Fruit fly (Drosophila melanogaster): ENCODE results near the gene Myc.
A peak's percentile ranks its signal among the peaks of the same experiment; 100 is the strongest.

Myc gene

DNA sequence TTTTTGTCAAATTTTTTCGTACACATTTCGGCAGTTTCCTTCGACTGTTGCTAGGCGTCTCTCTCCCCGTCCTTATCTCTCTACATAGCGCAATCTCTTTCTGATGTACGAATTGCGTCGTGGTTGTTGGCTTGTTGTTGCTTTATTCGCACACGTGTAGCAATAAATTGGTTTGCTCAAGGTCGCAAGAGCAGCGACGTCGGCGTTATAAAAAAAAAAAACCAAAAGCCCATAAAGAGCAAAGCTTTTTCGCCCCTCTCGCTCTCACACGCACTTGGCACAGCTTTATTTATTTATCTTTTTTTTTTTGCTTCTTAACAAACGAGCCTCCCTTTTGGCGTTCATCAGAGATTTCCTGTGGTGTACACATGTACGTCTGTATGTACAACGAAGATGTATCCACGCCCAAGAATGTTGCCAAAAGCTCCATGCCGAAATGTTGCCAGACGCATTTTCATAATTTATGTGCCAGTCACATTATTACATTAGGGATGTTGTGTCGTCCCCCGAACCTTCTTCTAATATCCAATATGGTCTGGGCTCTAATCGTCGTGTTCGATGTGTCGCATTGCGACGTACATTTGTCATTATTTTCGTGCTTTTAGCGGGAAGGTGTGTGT lies 6.5 kb downstream of the Myc start:
- TF ChIP-seq CG17801 (GFP tag; optimal IDR thresholded peaks at IDR 0.05; ENCODE audit: partially characterized antibody), result no peak

DNA sequence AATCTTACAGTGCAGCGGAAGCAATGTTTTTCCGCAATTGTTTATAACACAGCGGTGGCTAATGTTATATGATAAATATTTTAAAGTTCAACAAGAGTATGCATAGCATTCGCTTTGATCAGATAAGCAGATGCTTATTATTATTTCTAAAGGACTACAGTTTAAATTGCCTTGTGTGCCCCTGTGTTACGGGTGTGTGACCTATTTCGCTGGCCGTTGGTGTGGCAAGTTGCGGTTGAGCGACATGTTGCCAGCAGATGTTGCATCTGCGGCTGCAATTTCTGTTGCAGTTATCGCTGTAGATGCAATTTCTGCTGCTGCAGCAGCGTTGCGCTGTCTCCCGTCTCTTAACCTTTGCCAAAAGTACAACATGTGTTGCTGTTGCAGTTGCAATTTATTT lies 7.2 kb downstream of the Myc start:
- no peak for TF ChIP-seq CG17801 (GFP tag; optimal IDR thresholded peaks at IDR 0.05; ENCODE audit: partially characterized antibody)

dm6 chrX:3380981-3381380 lies 8.0 kb downstream of the Myc start:
- TF ChIP-seq CG17801 (GFP tag; optimal IDR thresholded peaks at IDR 0.05; ENCODE audit: partially characterized antibody), result no peak

dm6 chrX:3381667-3382066 lies 8.7 kb downstream of the Myc start:
- TF ChIP-seq CG17801 (GFP tag; optimal IDR thresholded peaks at IDR 0.05; ENCODE audit: partially characterized antibody), result peak; percentile 68

- no peak for TF ChIP-seq CG17801 (GFP tag; optimal IDR thresholded peaks at IDR 0.05; ENCODE audit: partially characterized antibody)
Observed at dm6 chrX:3382075-3382474, 9.1 kb downstream of the Myc start.

- no peak for TF ChIP-seq CG17801 (GFP tag; optimal IDR thresholded peaks at IDR 0.05; ENCODE audit: partially characterized antibody)
Observed at dm6 chrX:3382605-3383271, 9.8 kb downstream of the Myc start.

DNA sequence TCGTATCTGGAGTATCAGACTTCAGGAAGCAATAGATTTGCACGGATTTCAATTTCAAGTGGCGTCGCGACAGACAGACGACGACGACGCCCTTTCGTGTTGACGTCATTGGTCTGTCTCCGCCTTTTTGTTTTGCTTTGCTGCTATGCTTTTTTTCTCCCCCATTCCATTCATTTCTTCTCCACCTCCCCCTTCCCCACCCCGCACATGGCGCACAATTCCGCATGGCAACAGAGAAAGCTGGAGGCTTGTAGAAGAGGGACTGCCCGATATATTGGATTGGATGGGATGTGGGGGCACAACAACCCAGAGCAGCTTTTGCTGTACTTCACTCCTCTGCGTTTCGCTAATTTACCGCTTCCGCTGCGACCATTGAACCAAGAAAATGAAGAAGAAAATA lies 10.9 kb downstream of the Myc start:
- TF ChIP-seq CG17801 (GFP tag; optimal IDR thresholded peaks at IDR 0.05; ENCODE audit: partially characterized antibody), result no peak

- peak; percentile 86 for TF ChIP-seq CG17801 (GFP tag; optimal IDR thresholded peaks at IDR 0.05; ENCODE audit: partially characterized antibody)
Observed at dm6 chrX:3389861-3390260, 16.9 kb downstream of the Myc start.

DNA sequence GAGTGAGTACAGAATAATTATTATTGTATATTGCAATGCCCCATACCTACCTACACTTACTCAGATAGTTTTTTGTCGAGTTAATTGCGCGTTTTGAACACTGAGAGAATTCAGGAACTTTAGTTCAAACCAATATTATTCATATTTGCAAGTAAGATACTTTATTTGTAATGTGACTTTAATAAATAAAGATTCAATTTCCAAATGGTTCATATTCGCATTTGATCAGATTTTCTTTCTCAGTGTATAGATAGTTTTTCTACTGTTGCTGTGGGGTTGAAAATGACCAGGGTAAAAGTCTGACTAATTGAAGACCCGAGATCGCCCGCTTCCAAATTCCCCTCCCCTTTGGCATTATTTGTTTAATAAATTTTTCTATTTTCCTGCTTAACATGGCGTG lies 21.2 kb downstream of the Myc start:
- TF ChIP-seq CG17801 (GFP tag; optimal IDR thresholded peaks at IDR 0.05; ENCODE audit: partially characterized antibody), result no peak

DNA sequence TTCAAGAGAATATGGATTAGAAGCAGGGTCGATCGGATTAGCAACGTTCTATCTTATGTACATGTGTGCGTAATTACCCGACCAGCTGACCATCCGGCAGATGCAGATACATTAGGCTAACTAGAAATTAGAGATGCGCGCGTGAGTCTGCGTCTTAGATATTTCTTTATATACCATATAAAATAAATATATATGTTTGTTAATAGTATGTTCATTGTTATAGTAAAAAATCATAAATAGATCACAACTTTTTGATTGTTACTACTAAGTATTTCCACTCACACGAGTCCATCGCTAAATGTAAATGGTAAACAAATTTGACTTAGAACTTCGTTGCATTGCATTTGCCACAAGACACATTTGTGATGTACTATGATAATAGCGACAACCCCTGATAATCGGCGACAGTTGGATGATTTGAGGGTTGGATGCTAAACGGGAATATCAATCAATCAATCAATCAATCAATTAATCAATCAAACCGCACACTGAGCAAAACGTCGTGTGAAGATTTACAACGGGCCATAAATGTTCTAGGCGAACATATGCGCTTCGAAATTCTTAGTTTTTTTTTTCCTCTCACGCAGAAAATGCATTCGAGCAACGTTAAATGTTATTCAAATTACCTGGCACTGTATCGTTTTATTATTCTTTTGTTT lies 24.0 kb downstream of the Myc start:
- TF ChIP-seq CG17801 (GFP tag; optimal IDR thresholded peaks at IDR 0.05; ENCODE audit: partially characterized antibody), result no peak

- no peak for TF ChIP-seq CG17801 (GFP tag; optimal IDR thresholded peaks at IDR 0.05; ENCODE audit: partially characterized antibody)
Observed at dm6 chrX:3398576-3399277, 25.8 kb downstream of the Myc start.

DNA sequence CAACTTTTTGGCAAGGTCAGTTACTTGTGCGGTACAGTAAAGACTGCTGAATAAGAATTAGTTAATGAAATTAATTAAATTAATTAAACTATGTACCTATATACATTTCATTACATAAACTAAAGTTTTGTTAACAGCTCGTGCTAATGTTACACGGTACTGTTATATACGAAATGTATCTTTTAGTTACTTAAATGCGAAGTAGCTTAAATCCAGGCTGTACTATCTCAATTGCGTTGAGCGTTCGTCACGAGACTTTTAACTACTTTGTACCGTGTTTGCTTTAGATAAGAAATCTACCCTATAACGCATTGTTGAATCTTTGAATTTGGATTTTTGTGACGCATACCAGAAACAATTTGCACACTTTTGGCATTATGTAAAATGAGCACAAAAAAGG lies 26.3 kb downstream of the Myc start:
- no peak for TF ChIP-seq CG17801 (GFP tag; optimal IDR thresholded peaks at IDR 0.05; ENCODE audit: partially characterized antibody)

dm6 chrX:3403411-3403810 lies 30.5 kb downstream of the Myc start:
- no peak for TF ChIP-seq CG17801 (GFP tag; optimal IDR thresholded peaks at IDR 0.05; ENCODE audit: partially characterized antibody)

DNA sequence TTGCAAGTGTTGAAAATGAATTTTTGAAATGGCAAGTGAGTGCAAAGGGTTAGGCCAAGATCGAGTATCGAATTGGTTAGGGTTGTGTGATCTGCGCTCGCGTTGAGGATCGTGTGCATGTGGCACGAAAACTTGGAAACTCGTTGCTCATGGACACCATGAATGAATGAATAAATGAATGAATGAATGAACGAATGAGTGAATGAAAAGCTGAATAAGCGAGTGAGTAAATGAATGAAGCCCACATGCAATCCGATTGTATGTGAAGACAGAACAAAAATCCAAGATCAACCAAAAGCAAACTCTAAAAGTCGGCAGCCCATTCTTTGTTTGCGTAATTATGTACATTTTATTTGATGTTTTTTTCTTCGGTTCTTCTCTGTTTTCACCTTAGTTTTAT lies 31.7 kb downstream of the Myc start:
- TF ChIP-seq CG17801 (GFP tag; optimal IDR thresholded peaks at IDR 0.05; ENCODE audit: partially characterized antibody), result no peak

DNA sequence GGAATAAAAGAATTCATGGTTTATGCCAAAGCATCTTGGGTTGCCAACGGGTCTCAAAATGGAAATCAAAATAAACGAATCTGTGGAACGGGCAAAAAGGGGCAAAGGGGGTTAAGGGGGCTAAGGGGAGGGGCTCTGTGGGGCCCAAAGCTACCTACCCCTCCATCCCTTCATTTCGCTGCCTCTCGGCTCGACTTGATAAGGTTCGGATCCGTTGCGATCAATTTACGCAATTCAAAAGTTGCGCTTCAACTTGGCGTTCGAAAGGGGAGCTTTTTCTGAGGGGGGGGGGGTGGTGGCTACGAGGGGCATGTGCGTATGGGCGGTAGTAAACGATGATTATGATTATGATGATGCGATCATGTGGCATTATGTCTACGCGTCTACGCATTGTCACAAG lies 32.5 kb downstream of the Myc start:
- no peak for TF ChIP-seq CG17801 (GFP tag; optimal IDR thresholded peaks at IDR 0.05; ENCODE audit: partially characterized antibody)

Data from ovary, adult (tissue).